Fruit fly (Drosophila melanogaster) whole organism, prepupa: ENCODE measurements around the gene Chchd2.
A peak's percentile ranks its signal among the peaks of the same experiment; 100 is the strongest.

Source experiments
- CG11294 ChIP-seq: fragments of 200-800 bp; sonication (Bioruptor generic); IDR thresholded peaks from 2 replicates; pipeline ENCODE4 v1.3.6; 2022; ENCODE audit warnings: missing biosample characterization, missing genetic modification characterization
- CG11902 ChIP-seq: fragments of 200-800 bp; sonication (Bioruptor generic); optimal IDR thresholded peaks from 3 replicates; lab custom pipeline; 2016; ENCODE audit warnings: missing biosample characterization, missing genetic modification characterization
- CG3032 ChIP-seq: fragments of 200-800 bp; optimal IDR thresholded peaks from 2 replicates; lab custom pipeline; 2019; ENCODE audit warnings: missing biosample characterization, mild to moderate bottlenecking, missing genetic modification characterization, moderate library complexity
- CG31627 ChIP-seq: fragments of 200-800 bp; sonication (Bioruptor generic); optimal IDR thresholded peaks from 3 replicates; lab custom pipeline; 2016; ENCODE audit warnings: missing biosample characterization, missing genetic modification characterization
- CG34406 ChIP-seq: fragments of 200-800 bp; sonication (Bioruptor generic); optimal IDR thresholded peaks from 3 replicates; lab custom pipeline; 2016; ENCODE audit warnings: missing biosample characterization, missing genetic modification characterization
- CG4318 ChIP-seq: fragments of 200-800 bp; sonication (Bioruptor generic); optimal IDR thresholded peaks from 3 replicates; lab custom pipeline; 2017; ENCODE audit warnings: missing biosample characterization, mild to moderate bottlenecking, missing genetic modification characterization
- CG6163 ChIP-seq: fragments of 200-800 bp; sonication (Bioruptor generic); IDR thresholded peaks from 3 replicates; pipeline ENCODE4 v1.3.6; 2022; ENCODE audit warnings: missing biosample characterization, missing genetic modification characterization
- CG6276 ChIP-seq: fragments of 200-800 bp; sonication (Bioruptor generic); optimal IDR thresholded peaks from 2 replicates; lab custom pipeline; 2017; ENCODE audit warnings: missing biosample characterization, mild to moderate bottlenecking, missing genetic modification characterization
- CG6808 ChIP-seq: fragments of 200-800 bp; sonication (Bioruptor generic); optimal IDR thresholded peaks from 3 replicates; lab custom pipeline; 2017; ENCODE audit warnings: missing biosample characterization, missing genetic modification characterization, mild to moderate bottlenecking, moderate library complexity, missing genetic modification reagents
- CG6854 ChIP-seq: fragments of 200-800 bp; sonication (Bioruptor generic); optimal IDR thresholded peaks from 2 replicates; lab custom pipeline; 2017; ENCODE audit warnings: missing biosample characterization, mild to moderate bottlenecking, missing genetic modification characterization
- CG7368 ChIP-seq: fragments of 200-800 bp; sonication (Bioruptor generic); optimal IDR thresholded peaks from 3 replicates; lab custom pipeline; 2016; ENCODE audit warnings: missing biosample characterization, missing genetic modification characterization
- CG8319 ChIP-seq: fragments of 200-800 bp; sonication (Bioruptor generic); optimal IDR thresholded peaks from 3 replicates; lab custom pipeline; 2016; ENCODE audit warnings: missing biosample characterization, missing genetic modification characterization
- CG8632 ChIP-seq: fragments of 200-800 bp; sonication (Bioruptor generic); optimal IDR thresholded peaks from 3 replicates; lab custom pipeline; 2016; ENCODE audit warnings: missing biosample characterization, missing genetic modification characterization
- CG9139 ChIP-seq: fragments of 200-800 bp; sonication (Bioruptor generic); optimal IDR thresholded peaks from 3 replicates; lab custom pipeline; 2017; ENCODE audit warnings: missing biosample characterization, mild to moderate bottlenecking, missing genetic modification characterization
- Eip78C ChIP-seq: fragments of 200-800 bp; sonication (Bioruptor generic); peaks from one replicate; lab custom pipeline; 2016; ENCODE audit warnings: missing biosample characterization, missing genetic modification characterization
- Gug ChIP-seq: fragments of 200-800 bp; sonication (Bioruptor generic); IDR thresholded peaks from 2 replicates; pipeline ENCODE4 v1.3.6; 2022; ENCODE audit warnings: missing biosample characterization, missing genetic modification characterization
- Hr39 ChIP-seq: fragments of 200-800 bp; sonication (Bioruptor generic); optimal IDR thresholded peaks from 2 replicates; lab custom pipeline; 2016; ENCODE audit warnings: missing biosample characterization, missing genetic modification characterization
- Hr4 ChIP-seq: fragments of 200-800 bp; sonication (Bioruptor generic); optimal IDR thresholded peaks from 3 replicates; lab custom pipeline; 2016; ENCODE audit warnings: missing biosample characterization, missing genetic modification characterization
- Lpt ChIP-seq: fragments of 200-800 bp; sonication (Bioruptor generic); optimal IDR thresholded peaks from 3 replicates; lab custom pipeline; 2016; ENCODE audit warnings: missing biosample characterization, missing genetic modification characterization
- Met ChIP-seq: fragments of 200-800 bp; sonication (Bioruptor generic); optimal IDR thresholded peaks from 3 replicates; lab custom pipeline; 2016; ENCODE audit warnings: missing biosample characterization, missing genetic modification characterization
- Sox102F ChIP-seq: fragments of 200-800 bp; sonication (Bioruptor generic); optimal IDR thresholded peaks from 2 replicates; lab custom pipeline; 2016; ENCODE audit warnings: missing biosample characterization, mild to moderate bottlenecking, missing genetic modification characterization
- Sox14 ChIP-seq: fragments of 200-800 bp; sonication (Bioruptor generic); optimal IDR thresholded peaks from 3 replicates; lab custom pipeline; 2016; ENCODE audit warnings: missing biosample characterization, missing genetic modification characterization
- achi ChIP-seq: fragments of 200-800 bp; sonication (Bioruptor generic); optimal IDR thresholded peaks from 3 replicates; lab custom pipeline; 2016; ENCODE audit warnings: missing biosample characterization, missing genetic modification characterization
- cyc ChIP-seq: fragments of 200-800 bp; sonication (Bioruptor generic); optimal IDR thresholded peaks from 3 replicates; lab custom pipeline; 2016; ENCODE audit warnings: missing biosample characterization, missing genetic modification characterization
- dac ChIP-seq: fragments of 200-800 bp; sonication (Bioruptor generic); optimal IDR thresholded peaks from 2 replicates; lab custom pipeline; 2017; ENCODE audit warnings: missing biosample characterization, mild to moderate bottlenecking, missing genetic modification characterization
- dsx ChIP-seq: fragments of 200-800 bp; optimal IDR thresholded peaks from 3 replicates; lab custom pipeline; 2019; ENCODE audit warnings: missing biosample characterization, mild to moderate bottlenecking, missing genetic modification characterization, moderate library complexity; ENCODE audit not compliant: poor library complexity, severe bottlenecking
- fd85E ChIP-seq: fragments of 200-800 bp; sonication (Bioruptor generic); optimal IDR thresholded peaks from 3 replicates; lab custom pipeline; 2016; ENCODE audit warnings: missing biosample characterization, missing genetic modification characterization
- fkh ChIP-seq: fragments of 200-800 bp; sonication (Bioruptor generic); optimal IDR thresholded peaks from 3 replicates; lab custom pipeline; 2017; ENCODE audit warnings: missing biosample characterization, mild to moderate bottlenecking, missing genetic modification characterization, moderate library complexity
- lz ChIP-seq: fragments of 200-800 bp; sonication (Bioruptor generic); optimal IDR thresholded peaks from 3 replicates; lab custom pipeline; 2016; ENCODE audit warnings: missing biosample characterization, missing genetic modification characterization
- pdm3 ChIP-seq: fragments of 200-800 bp; sonication (Bioruptor generic); optimal IDR thresholded peaks from 3 replicates; lab custom pipeline; 2016; ENCODE audit warnings: missing biosample characterization, missing genetic modification characterization
- spab ChIP-seq: fragments of 200-800 bp; sonication (Bioruptor generic); optimal IDR thresholded peaks from 2 replicates; lab custom pipeline; 2017; ENCODE audit warnings: missing biosample characterization, mild to moderate bottlenecking, missing genetic modification characterization, missing genetic modification reagents
- ss ChIP-seq, 2 experiments: fragments of 200-800 bp; sonication (Bioruptor generic); optimal IDR thresholded peaks; 2 replicates in 1 of 2; 3 replicates in 1 of 2; lab custom pipeline; 2017 to 2018; ENCODE audit warnings: mild to moderate bottlenecking in 2 of 2, missing biosample characterization in 2 of 2, missing genetic modification characterization in 2 of 2, moderate library complexity in 1 of 2
- svp ChIP-seq: fragments of 200-800 bp; sonication (Bioruptor generic); peaks from one replicate; lab custom pipeline; 2016; ENCODE audit warnings: missing biosample characterization, missing genetic modification characterization
- vri ChIP-seq: fragments of 200-800 bp; sonication (Bioruptor generic); optimal IDR thresholded peaks from 3 replicates; lab custom pipeline; 2016; ENCODE audit warnings: missing biosample characterization, mild to moderate bottlenecking, missing genetic modification characterization

Chchd2 gene

DNA sequence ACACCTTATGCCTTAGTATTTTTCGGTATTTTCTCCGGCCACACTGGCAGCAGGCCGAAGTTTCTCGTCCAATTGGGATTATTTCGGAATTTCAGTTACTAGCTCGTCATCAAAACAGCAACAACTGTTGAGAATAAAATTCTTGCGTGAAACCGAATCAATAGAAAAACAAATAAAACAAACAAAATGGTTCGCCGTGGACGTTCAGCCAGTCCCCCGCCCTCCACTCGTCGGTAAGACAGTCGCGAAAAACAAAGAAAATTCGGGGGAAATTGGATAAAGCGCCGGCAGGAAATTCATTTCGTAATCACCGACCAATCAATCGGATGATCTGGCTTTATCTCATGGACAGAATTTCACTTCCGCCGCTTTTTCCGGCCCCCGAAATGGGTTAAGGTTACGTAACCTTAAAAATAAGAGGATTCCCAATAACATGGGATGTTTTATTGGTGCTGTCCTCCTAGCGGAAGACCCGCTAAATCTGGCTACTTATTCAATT lies at the start of gene Chchd2 (continued):
- TF ChIP-seq Eip78C (GFP tag; lab: Kevin White, UChicago) (peak; percentile 42), CG6276 (no peak), Lpt (no peak), dsx (peak; percentile 43), Met (GFP tag; lab: Kevin White, UChicago) (no peak), CG31627 (GFP tag; lab: Kevin White, UChicago) (no peak), CG11294 (no peak)

DNA sequence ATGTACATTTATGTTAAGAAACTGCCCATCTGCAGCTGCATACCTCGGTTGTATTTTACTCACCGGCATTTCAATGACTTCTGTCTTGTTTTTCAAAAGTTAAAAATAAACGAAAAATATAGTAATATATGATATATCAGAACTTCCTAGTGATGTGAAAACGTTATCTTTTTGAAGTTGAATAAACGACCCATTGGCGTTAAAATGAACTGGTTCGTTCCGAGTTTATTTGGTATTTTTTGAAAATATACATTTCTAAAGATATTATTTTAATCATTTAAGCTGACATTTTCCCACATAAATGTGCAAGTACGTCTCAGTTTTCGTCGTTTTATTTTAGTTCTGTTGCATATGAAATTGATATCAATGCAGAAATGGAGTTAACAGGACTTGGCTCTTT lies 43.1 kb upstream of the Chchd2 start, which contains the start of gene Arpc3B:
Arpc3B (minus strand) TSS at position 146 of the 400 bp plus-strand sequence.
- TF ChIP-seq Hr39 (GFP tag; lab: Kevin White, UChicago) (no peak), Eip78C (GFP tag; lab: Kevin White, UChicago) (peak; percentile 11)

- TF ChIP-seq achi (no peak), Hr39 (GFP tag; lab: Kevin White, UChicago) (no peak), pdm3 (GFP tag; lab: Kevin White, UChicago) (no peak), CG8319 (no peak), Met (GFP tag; lab: Kevin White, UChicago) (no peak), CG6854 (GFP tag; lab: Kevin White, UChicago) (no peak), vri (GFP tag; lab: Kevin White, UChicago) (no peak), Gug (no peak), CG6163 (GFP tag; lab: Robert Waterston, UW) (no peak), dac (GFP tag; lab: Kevin White, UChicago) (no peak), spab (GFP tag; lab: Kevin White, UChicago) (no peak)
Measured at dm6 chrX:17106153-17106700, 42.6 kb upstream of the Chchd2 start.

- TF ChIP-seq cyc (GFP tag; lab: Kevin White, UChicago) (no peak), CG11902 (GFP tag; lab: Kevin White, UChicago) (no peak), achi (peak; percentile 31), svp (GFP tag; lab: Kevin White, UChicago) (peak; percentile 59), CG6808 (GFP tag; lab: Kevin White, UChicago) (peak; percentile 20), Lpt (no peak), CG34406 (no peak), fd85E (no peak), Eip78C (GFP tag; lab: Kevin White, UChicago) (peak; percentile 56), dac (GFP tag; lab: Kevin White, UChicago) (no peak), Hr4 (GFP tag; lab: Kevin White, UChicago) (no peak), CG6276 (no peak), ss (GFP tag; optimal IDR thresholded peaks at IDR 0.05; lab: Kevin White, UChicago) (peak; percentile 52 to 55), lz (GFP tag; lab: Kevin White, UChicago) (no peak), Sox14 (GFP tag; lab: Kevin White, UChicago) (peak; percentile 43), CG9139 (GFP tag; lab: Kevin White, UChicago) (peak; percentile 14), CG6854 (GFP tag; lab: Kevin White, UChicago) (peak; percentile 34), Sox102F (GFP tag; lab: Kevin White, UChicago) (peak; percentile 3), CG4318 (no peak), CG7368 (GFP tag; lab: Kevin White, UChicago) (no peak), CG3032 (no peak), CG8632 (GFP tag; lab: Kevin White, UChicago) (no peak), fkh (GFP tag; lab: Kevin White, UChicago) (peak; percentile 87), CG31627 (GFP tag; lab: Kevin White, UChicago) (no peak), vri (GFP tag; lab: Kevin White, UChicago) (no peak)
Measured at dm6 chrX:17107401-17107916, 41.3 kb upstream of the Chchd2 start, which contains the start of gene CG5004. CG5004 (plus strand) TSS chrX:17107582.
